Worm (Caenorhabditis elegans) whole organism, L3 larva: Measurements from ENCODE around the gene pqn-87.

Experiments used
- R02D3.7 ChIP-seq: fragments of 150-350 bp; optimal IDR thresholded peaks from 2 replicates; lab custom pipeline; 2014; ENCODE audit warnings: missing biosample characterization, missing genetic modification characterization
- ZK546.5 ChIP-seq: sonication (generic microtip); optimal IDR thresholded peaks from 2 replicates; lab custom pipeline; 2017; ENCODE audit warnings: missing biosample characterization, missing genetic modification characterization
- aly-2 ChIP-seq: fragments of 150-350 bp; optimal IDR thresholded peaks from 2 replicates; lab custom pipeline; 2014; ENCODE audit warnings: missing biosample characterization, missing genetic modification characterization
- ceh-16 ChIP-seq: sonication (generic microtip); optimal IDR thresholded peaks from 2 replicates; lab custom pipeline; 2017; ENCODE audit warnings: missing biosample characterization, missing genetic modification characterization
- ceh-28 ChIP-seq: fragments of 150-350 bp; optimal IDR thresholded peaks from 2 replicates; lab custom pipeline; 2014; ENCODE audit warnings: missing biosample characterization, missing genetic modification reagents, missing genetic modification characterization
- ceh-82 ChIP-seq: fragments of 150-350 bp; optimal IDR thresholded peaks from 2 replicates; lab custom pipeline; 2014; ENCODE audit warnings: missing biosample characterization, missing genetic modification characterization
- ceh-9 ChIP-seq: sonication (generic microtip); optimal IDR thresholded peaks from 2 replicates; lab custom pipeline; 2018; ENCODE audit warnings: missing biosample characterization, missing genetic modification characterization
- daf-12 ChIP-seq: fragments of 150-350 bp; optimal IDR thresholded peaks from 2 replicates; lab custom pipeline; 2014; ENCODE audit warnings: missing biosample characterization, missing genetic modification reagents, missing genetic modification characterization
- egl-5 ChIP-seq: fragments of 150-350 bp; optimal IDR thresholded peaks from 2 replicates; lab custom pipeline; 2017; ENCODE audit warnings: missing biosample characterization, missing genetic modification reagents, missing genetic modification characterization, inconsistent platforms
- elt-1 ChIP-seq: fragments of 150-350 bp; optimal IDR thresholded peaks from 2 replicates; lab custom pipeline; 2014; ENCODE audit warnings: missing biosample characterization, missing genetic modification characterization
- elt-2 ChIP-seq: sonication (generic microtip); optimal IDR thresholded peaks from 2 replicates; lab custom pipeline; 2016; ENCODE audit warnings: missing genetic modification reagents, mild to moderate bottlenecking, missing genetic modification characterization, missing compliant biosample characterization
- fkh-2 ChIP-seq: fragments of 150-350 bp; optimal IDR thresholded peaks from 2 replicates; lab custom pipeline; 2014; ENCODE audit warnings: missing biosample characterization, missing genetic modification reagents, missing genetic modification characterization
- fos-1 ChIP-seq: fragments of 150-350 bp; optimal IDR thresholded peaks from 2 replicates; lab custom pipeline; 2014; ENCODE audit warnings: missing biosample characterization, missing genetic modification characterization
- hmg-11 ChIP-seq: sonication (generic microtip); optimal IDR thresholded peaks from 2 replicates; lab custom pipeline; 2016; ENCODE audit warnings: missing genetic modification characterization, missing compliant biosample characterization
- jun-1 ChIP-seq: fragments of 150-350 bp; optimal IDR thresholded peaks from 2 replicates; lab custom pipeline; 2014; ENCODE audit warnings: missing biosample characterization, missing genetic modification reagents, missing genetic modification characterization
- lin-15B ChIP-seq: fragments of 150-350 bp; optimal IDR thresholded peaks from 2 replicates; lab custom pipeline; 2014; ENCODE audit warnings: missing biosample characterization, missing genetic modification characterization
- lin-39 ChIP-seq: fragments of 150-350 bp; optimal IDR thresholded peaks from 2 replicates; lab custom pipeline; 2018; ENCODE audit warnings: missing biosample characterization, missing genetic modification reagents, missing genetic modification characterization
- lsy-12 ChIP-seq: sonication (generic microtip); optimal IDR thresholded peaks from 2 replicates; lab custom pipeline; 2016; ENCODE audit warnings: mild to moderate bottlenecking, missing genetic modification characterization, missing compliant biosample characterization
- mdl-1 ChIP-seq: fragments of 150-350 bp; optimal IDR thresholded peaks from 2 replicates; lab custom pipeline; 2014; ENCODE audit warnings: missing biosample characterization, missing genetic modification characterization
- nfya-1 ChIP-seq: sonication (generic microtip); optimal IDR thresholded peaks from 2 replicates; lab custom pipeline; 2017; ENCODE audit warnings: missing genetic modification characterization, mild to moderate bottlenecking, missing compliant biosample characterization, antibody characterized with exemption, moderate library complexity; ENCODE audit not compliant: insufficient read depth
- nhr-11 ChIP-seq: fragments of 150-350 bp; optimal IDR thresholded peaks from 2 replicates; lab custom pipeline; 2014; ENCODE audit warnings: missing biosample characterization, missing genetic modification characterization
- nhr-23 ChIP-seq: fragments of 150-350 bp; optimal IDR thresholded peaks from 2 replicates; lab custom pipeline; 2014; ENCODE audit warnings: missing biosample characterization, missing genetic modification reagents, missing genetic modification characterization
- nhr-237 ChIP-seq: fragments of 150-350 bp; optimal IDR thresholded peaks from 2 replicates; lab custom pipeline; 2014; ENCODE audit warnings: missing biosample characterization, missing genetic modification characterization
- nhr-43 ChIP-seq: sonication (generic microtip); optimal IDR thresholded peaks from 2 replicates; lab custom pipeline; 2016; ENCODE audit warnings: mild to moderate bottlenecking, missing genetic modification characterization, missing compliant biosample characterization; ENCODE audit not compliant: poor library complexity, severe bottlenecking
- nhr-67 ChIP-seq: fragments of 150-350 bp; optimal IDR thresholded peaks from 2 replicates; lab custom pipeline; 2014; ENCODE audit warnings: missing biosample characterization, missing genetic modification characterization
- nhr-76 ChIP-seq: fragments of 150-350 bp; sonication (generic microtip); optimal IDR thresholded peaks from 5 replicates; lab custom pipeline; 2014; ENCODE audit warnings: missing biosample characterization, missing genetic modification characterization
- nhr-77 ChIP-seq: fragments of 150-350 bp; optimal IDR thresholded peaks from 2 replicates; lab custom pipeline; 2014; ENCODE audit warnings: missing biosample characterization, missing genetic modification characterization
- pha-4 ChIP-seq: fragments of 150-350 bp; optimal IDR thresholded peaks from 2 replicates; lab custom pipeline; 2014; ENCODE audit warnings: missing biosample characterization, missing genetic modification reagents, missing genetic modification characterization
- pqm-1 ChIP-seq: fragments of 150-350 bp; optimal IDR thresholded peaks from 2 replicates; lab custom pipeline; 2017; ENCODE audit warnings: missing biosample characterization, missing genetic modification characterization, inconsistent platforms
- skn-1 ChIP-seq: fragments of 150-350 bp; optimal IDR thresholded peaks from 2 replicates; lab custom pipeline; 2014; ENCODE audit warnings: missing biosample characterization, missing genetic modification characterization
- snpc-4 ChIP-seq: fragments of 150-350 bp; optimal IDR thresholded peaks from 2 replicates; lab custom pipeline; 2014; ENCODE audit warnings: missing biosample characterization, missing genetic modification characterization
- tbx-2 ChIP-seq: sonication (generic microtip); optimal IDR thresholded peaks from 2 replicates; lab custom pipeline; 2016; ENCODE audit warnings: mild to moderate bottlenecking, missing genetic modification characterization, missing compliant biosample characterization
- unc-39 ChIP-seq: sonication (generic microtip); optimal IDR thresholded peaks from 4 replicates; lab custom pipeline; 2017; ENCODE audit warnings: missing biosample characterization, missing genetic modification characterization
- unc-62 ChIP-seq: fragments of 150-350 bp; sonication (generic microtip); optimal IDR thresholded peaks from 4 replicates; lab custom pipeline; 2014; ENCODE audit warnings: missing biosample characterization, missing genetic modification reagents, missing genetic modification characterization
- zag-1 ChIP-seq: fragments of 150-350 bp; optimal IDR thresholded peaks from 2 replicates; lab custom pipeline; 2014; ENCODE audit warnings: missing biosample characterization, missing genetic modification characterization
- ztf-4 ChIP-seq: fragments of 150-350 bp; optimal IDR thresholded peaks from 2 replicates; lab custom pipeline; 2014; ENCODE audit warnings: missing biosample characterization, missing genetic modification characterization

Gene pqn-87

ce11 chrII:12224916-12225406, at the start of gene pqn-87, which contains the start of gene rsr-2:
pqn-87 (minus strand) TSS chrII:12225086.
rsr-2 (plus strand) TSS chrII:12225356.
- peak; percentile 4 for TF ChIP-seq egl-5 (tag; lab: Kevin White, UChicago)
- peak; percentile 63 for TF ChIP-seq hmg-11 (tag; lab: Kevin White, UChicago)
- peak; percentile 62 for TF ChIP-seq nfya-1 (tag; lab: Kevin White, UChicago)
- TF ChIP-seq ceh-28 (tag; lab: Kevin White, UChicago), result peak; percentile 27
- TF ChIP-seq nhr-76 (tag; lab: Kevin White, UChicago), result no peak
- no peak for TF ChIP-seq nhr-67 (tag; lab: Kevin White, UChicago)
- TF ChIP-seq elt-1 (tag; lab: Kevin White, UChicago), result no peak
- no peak for TF ChIP-seq ceh-9
- no peak for TF ChIP-seq snpc-4 (tag; lab: Kevin White, UChicago)
- TF ChIP-seq jun-1, result no peak
- TF ChIP-seq lin-15B, result peak; percentile 55
- TF ChIP-seq lin-39 (tag; lab: Kevin White, UChicago), result peak; percentile 71
- TF ChIP-seq mdl-1 (tag; lab: Kevin White, UChicago), result no peak
- no peak for TF ChIP-seq ceh-16 (tag; lab: Kevin White, UChicago)
- TF ChIP-seq lsy-12 (tag; lab: Kevin White, UChicago), result no peak
- peak; percentile 48 for TF ChIP-seq pha-4 (tag; lab: Kevin White, UChicago)

- TF ChIP-seq nfya-1 (tag; lab: Kevin White, UChicago) (peak; percentile 39), tbx-2 (tag; lab: Kevin White, UChicago) (no peak)
- TF ChIP-seq, all 47 proteins: peak for 1
These were observed 44.0 kb upstream of the pqn-87 start for ce11 chrII:12268857-12269256.

ce11 chrII:12266797-12267196, 41.9 kb upstream of the pqn-87 start:
- TF ChIP-seq pha-4 (tag; lab: Kevin White, UChicago) (no peak), elt-2 (tag; lab: Kevin White, UChicago) (peak; percentile 55)
- TF ChIP-seq, all 47 proteins: peak for 1

ce11 chrII:12266145-12266544, 41.3 kb upstream of the pqn-87 start, which contains the start of gene tric-1B.1:
tric-1B.1 (minus strand) TSS chrII:12266245.
- TF ChIP-seq jun-1 (no peak), tbx-2 (tag; lab: Kevin White, UChicago) (no peak), elt-1 (tag; lab: Kevin White, UChicago) (no peak), lin-15B (no peak), hmg-11 (tag; lab: Kevin White, UChicago) (no peak), zag-1 (tag; lab: Kevin White, UChicago) (no peak), nhr-11 (no peak), fos-1 (tag; lab: Kevin White, UChicago) (no peak), pha-4 (tag; lab: Kevin White, UChicago) (no peak), aly-2 (no peak), ceh-82 (no peak), ceh-9 (no peak), fkh-2 (tag; lab: Kevin White, UChicago) (no peak), egl-5 (tag; lab: Kevin White, UChicago) (no peak), unc-39 (no peak), elt-2 (tag; lab: Kevin White, UChicago) (no peak), nhr-23 (no peak), unc-62 (GFP tag; lab: Kevin White, UChicago) (no peak)

- TF ChIP-seq nhr-43 (tag; lab: Kevin White, UChicago) (no peak), skn-1 (no peak), pqm-1 (no peak), daf-12 (no peak), nhr-237 (tag; lab: Kevin White, UChicago) (no peak), pha-4 (tag; lab: Kevin White, UChicago) (no peak), ceh-16 (tag; lab: Kevin White, UChicago) (no peak), elt-1 (tag; lab: Kevin White, UChicago) (no peak), ceh-82 (no peak), R02D3.7 (no peak), nhr-77 (tag; lab: Kevin White, UChicago) (no peak), ztf-4 (tag; lab: Kevin White, UChicago) (no peak), ZK546.5 (tag; lab: Kevin White, UChicago) (no peak), nhr-76 (tag; lab: Kevin White, UChicago) (no peak), ceh-28 (tag; lab: Kevin White, UChicago) (no peak), lsy-12 (tag; lab: Kevin White, UChicago) (no peak), hmg-11 (tag; lab: Kevin White, UChicago) (no peak)
- TF ChIP-seq, all 47 proteins: peak for 0
These were observed 40.0 kb upstream of the pqn-87 start for ce11 chrII:12264847-12265246.
